Worm (Caenorhabditis elegans): Measurements from ENCODE around the gene nspa-2.

DNA sequence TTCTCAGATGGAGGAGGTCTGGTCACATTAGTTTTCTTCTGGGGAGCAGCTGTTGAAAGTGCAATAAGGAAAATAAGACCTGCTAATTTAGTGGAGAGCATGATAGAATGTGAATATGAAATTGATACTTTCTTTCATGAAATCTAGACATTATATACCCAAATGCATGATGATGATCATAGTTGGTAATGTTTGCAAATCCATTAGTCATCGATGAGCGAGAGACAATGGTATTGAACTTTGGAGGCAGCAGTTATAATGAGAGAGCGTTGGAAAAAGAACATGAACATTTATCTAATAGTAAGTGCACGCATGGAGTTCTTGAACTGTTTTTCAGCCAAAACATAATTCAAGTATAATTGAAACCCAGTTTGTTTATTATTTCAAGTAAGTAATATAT, 6.8 kb downstream of the nspa-2 start, which contains the start of gene H12D21.6:
- TF ChIP-seq snpc-4 (tag; optimal IDR thresholded peaks at IDR 0.05): no peak
- no peak for TF ChIP-seq lin-13 (GFP tag; optimal IDR thresholded peaks at IDR 0.05)
- no peak for TF ChIP-seq nhr-11 (tag; optimal IDR thresholded peaks at IDR 0.05)
- TF ChIP-seq egl-13 (tag; optimal IDR thresholded peaks at IDR 0.05): no peak
- no peak for TF ChIP-seq nhr-19 (GFP tag; conservative IDR thresholded peaks at IDR 0.05)
- no peak for TF ChIP-seq fkh-10 (GFP tag; optimal IDR thresholded peaks at IDR 0.05)
- no peak for TF ChIP-seq ama-1 (optimal IDR thresholded peaks at IDR 0.05)
- no peak for TF ChIP-seq rnt-1 (tag; optimal IDR thresholded peaks at IDR 0.05)
- TF ChIP-seq pag-3 (tag; optimal IDR thresholded peaks at IDR 0.05; ENCODE audit: borderline replicate concordance, insufficient read depth): no peak

Measured in whole organism, L1 larva.